Worm (Caenorhabditis elegans) whole organism, L4 larva: ENCODE data around the gene Y32G9A.2.

Experiments used
- ZK337.2 ChIP-seq: fragments of 200-800 bp; sonication (Bioruptor generic); IDR thresholded peaks from 2 replicates; pipeline ENCODE4 v1.3.6; 2022; ENCODE audit warnings: missing genetic modification reagents, missing genetic modification characterization, missing compliant biosample characterization
- ZK546.5 ChIP-seq, 2 experiments: sonication (generic microtip); optimal IDR thresholded peaks; 2 replicates each; lab custom pipeline; 2017; ENCODE audit warnings: missing biosample characterization in 2 of 2, missing genetic modification characterization in 2 of 2
- lin-13 ChIP-seq: fragments of 150-350 bp; optimal IDR thresholded peaks from 2 replicates; lab custom pipeline; 2014; ENCODE audit warnings: missing biosample characterization, missing genetic modification reagents, missing genetic modification characterization
- mdl-1 ChIP-seq, 2 experiments: fragments of 150-350 bp in 1 of 2; sonication (generic microtip) in 1 of 2; optimal IDR thresholded peaks; 2 replicates each; lab custom pipeline; 2014 to 2017; ENCODE audit warnings: missing biosample characterization in 2 of 2, missing genetic modification characterization in 2 of 2
- pha-4 ChIP-seq, 2 experiments: fragments of 150-350 bp in 1 of 2; fragments of 200-800 bp in 1 of 2; sonication (Bioruptor generic) in 1 of 2; IDR thresholded peaks in 1 of 2; optimal IDR thresholded peaks in 1 of 2; 2 replicates each; pipeline versions ENCODE4 v1.3.6 to Lab custom; 2014 to 2022; ENCODE audit warnings: missing genetic modification characterization in 2 of 2, missing genetic modification reagents in 2 of 2, missing biosample characterization in 1 of 2, missing compliant biosample characterization in 1 of 2
- snpc-4 ChIP-seq: fragments of 150-350 bp; optimal IDR thresholded peaks from 2 replicates; lab custom pipeline; 2014; ENCODE audit warnings: missing biosample characterization, missing genetic modification characterization
- zip-11 ChIP-seq: fragments of 200-800 bp; sonication (Bioruptor generic); IDR thresholded peaks from 2 replicates; pipeline ENCODE4 v1.3.6; 2022; ENCODE audit warnings: missing genetic modification characterization, missing compliant biosample characterization

- TF ChIP-seq snpc-4 (tag; lab: Kevin White, UChicago), result no peak
- no peak for TF ChIP-seq zip-11 (GFP tag; lab: Robert Waterston, UW)
- no peak for TF ChIP-seq ZK546.5 (tag; optimal IDR thresholded peaks at IDR 0.05; lab: Kevin White, UChicago)
- no peak for TF ChIP-seq pha-4 (GFP tag; IDR thresholded peaks at IDR 0.05; lab: Robert Waterston, UW)
- TF ChIP-seq pha-4 (tag; optimal IDR thresholded peaks at IDR 0.05; lab: Kevin White, UChicago), result no peak
- no peak for TF ChIP-seq lin-13 (GFP tag; lab: Kevin White, UChicago)
- TF ChIP-seq mdl-1 (tag; optimal IDR thresholded peaks at IDR 0.05; lab: Kevin White, UChicago), result no peak
- TF ChIP-seq ZK337.2 (GFP tag; lab: Robert Waterston, UW), result no peak
Observed at ce11 chrV:1911102-1911501, 7.2 kb upstream of the Y32G9A.2 start, which contains the start of gene Y32G9A.3.
